Fruit fly (Drosophila melanogaster): ENCODE results near the gene Serinc.
A peak's percentile ranks its signal among the peaks of the same experiment; 100 is the strongest.

DNA sequence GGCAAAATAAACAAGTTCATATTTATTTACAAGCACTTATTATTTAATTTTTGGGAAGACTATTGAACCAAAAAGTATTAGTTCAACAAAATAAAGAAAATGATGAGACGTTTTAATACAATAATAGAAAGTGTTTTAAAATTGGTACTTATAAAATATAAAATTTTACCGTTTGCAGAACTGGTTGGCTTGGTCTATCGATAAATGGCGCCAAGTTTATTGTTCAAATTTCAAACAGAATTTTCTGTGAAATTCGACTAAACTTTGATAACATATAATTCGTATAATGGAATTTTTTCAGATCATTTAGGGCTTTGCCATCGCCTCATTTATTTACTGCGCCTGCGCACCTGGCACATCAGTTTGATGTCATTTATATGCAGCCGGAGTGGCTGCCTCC, 21.7 kb upstream of the Serinc start:
- TF ChIP-seq kay (GFP tag; ENCODE audit: borderline replicate concordance) (peak; percentile 52), ovo (GFP tag; optimal IDR thresholded peaks at IDR 0.05) (no peak), toe (GFP tag; optimal IDR thresholded peaks at IDR 0.05) (no peak), CG5204 (GFP tag; optimal IDR thresholded peaks at IDR 0.05) (no peak), CG7045 (GFP tag; optimal IDR thresholded peaks at IDR 0.05) (no peak), Clk (GFP tag; optimal IDR thresholded peaks at IDR 0.05) (no peak), Mnt (GFP tag; optimal IDR thresholded peaks at IDR 0.05) (no peak), cic (GFP tag; optimal IDR thresholded peaks at IDR 0.05) (no peak), Crg-1 (GFP tag; optimal IDR thresholded peaks at IDR 0.05) (no peak)
